Worm (Caenorhabditis elegans): ENCODE results near the gene F47B10.8.

Gene F47B10.8

DNA sequence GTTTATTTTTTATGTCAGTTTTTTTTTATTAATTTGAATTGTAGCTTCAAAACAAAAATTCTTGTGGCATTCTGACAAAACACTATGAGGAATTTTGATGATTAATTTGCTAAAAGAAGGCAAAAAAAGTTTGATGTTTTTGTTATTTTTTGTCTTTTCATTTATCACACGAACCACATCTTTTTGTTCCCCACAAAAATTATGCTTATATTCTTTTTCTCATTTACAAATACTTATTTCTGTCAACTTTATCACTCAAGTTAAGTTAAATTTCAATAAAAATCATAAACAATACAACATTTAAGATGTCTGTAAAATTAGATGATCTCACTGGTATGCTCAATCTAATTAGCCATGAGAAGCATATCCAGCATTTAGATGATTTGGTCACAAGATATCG is 22.4 kb downstream of the F47B10.8 start, which contains the start of gene F47B10.6:
F47B10.6 (plus strand) TSS at position 301 of the 400 bp plus-strand sequence.
- TF ChIP-seq hnd-1 (tag; optimal IDR thresholded peaks at IDR 0.05), result no peak
- no peak for TF ChIP-seq tbx-37 (GFP tag; conservative IDR thresholded peaks at IDR 0.05)
- TF ChIP-seq F13C5.2 (tag; optimal IDR thresholded peaks at IDR 0.05), result no peak
- TF ChIP-seq aly-1 (tag; optimal IDR thresholded peaks at IDR 0.05), result no peak
- TF ChIP-seq ets-7 (tag; optimal IDR thresholded peaks at IDR 0.05), result no peak
- no peak for TF ChIP-seq hmbx-1 (tag; optimal IDR thresholded peaks at IDR 0.05)
- TF ChIP-seq flt-1 (GFP tag; IDR thresholded peaks at IDR 0.05), result no peak

DNA sequence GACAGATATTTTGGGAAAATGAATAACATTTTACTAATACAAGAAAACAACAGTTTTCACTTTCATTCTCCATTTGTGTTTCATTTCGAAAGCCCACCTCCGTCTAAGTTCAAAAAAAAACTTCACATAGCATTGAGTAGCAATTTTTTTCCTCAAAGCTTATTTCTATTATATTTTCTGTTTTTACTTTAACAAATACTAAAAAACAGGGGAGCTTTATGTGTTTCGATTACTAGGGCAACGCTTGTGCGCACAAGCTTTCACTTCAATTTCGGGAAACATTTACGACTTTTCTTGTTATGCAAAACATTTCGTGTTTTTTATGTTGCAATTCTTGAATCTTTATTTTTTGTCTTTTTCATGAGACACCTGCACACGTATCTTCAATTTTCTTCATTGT is 24.7 kb downstream of the F47B10.8 start, which contains the start of gene T21E8.5:
T21E8.5 (plus strand) TSS at position 301 of the 400 bp plus-strand sequence.
- TF ChIP-seq aly-1 (tag; optimal IDR thresholded peaks at IDR 0.05) (no peak), hmg-4 (GFP tag; optimal IDR thresholded peaks at IDR 0.05) (no peak), flt-1 (GFP tag; IDR thresholded peaks at IDR 0.05) (no peak), sea-1 (GFP tag; conservative IDR thresholded peaks at IDR 0.05) (no peak), B0310.2 (tag; optimal IDR thresholded peaks at IDR 0.05) (no peak), hnd-1 (tag; optimal IDR thresholded peaks at IDR 0.05) (no peak), tbx-11 (GFP tag; IDR thresholded peaks at IDR 0.05) (no peak), ets-7 (tag; optimal IDR thresholded peaks at IDR 0.05) (no peak), ama-1 (optimal IDR thresholded peaks at IDR 0.05) (no peak), pes-1 (GFP tag; IDR thresholded peaks at IDR 0.05) (no peak), tra-4 (tag; optimal IDR thresholded peaks at IDR 0.05) (no peak), ceh-13 (GFP tag; optimal IDR thresholded peaks at IDR 0.05) (no peak)

DNA sequence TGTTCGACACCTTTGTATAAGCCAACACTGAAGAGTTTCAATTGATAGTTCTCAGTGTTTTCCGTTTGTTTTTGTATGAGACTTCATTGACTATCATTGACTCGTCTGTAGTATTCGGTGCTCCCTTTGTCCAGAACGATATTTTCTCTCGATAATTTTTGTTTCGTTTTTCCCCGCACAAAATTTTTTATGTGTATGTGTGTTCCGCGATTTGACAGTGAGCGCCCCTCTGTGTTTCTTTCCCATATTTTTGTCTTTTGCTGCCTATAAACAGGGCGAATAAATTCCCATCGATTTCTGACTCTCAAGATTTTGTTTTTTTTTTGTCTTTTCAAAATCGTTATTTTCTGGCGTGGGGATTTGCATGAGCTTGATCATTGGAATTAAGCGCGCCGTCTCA is 27.4 kb downstream of the F47B10.8 start, which contains the start of gene T21E8.7:
T21E8.7 (plus strand) TSS at position 301 of the 400 bp plus-strand sequence.
- TF ChIP-seq sea-1 (GFP tag; conservative IDR thresholded peaks at IDR 0.05) (no peak), ceh-13 (GFP tag; optimal IDR thresholded peaks at IDR 0.05) (no peak), hmg-4 (GFP tag; optimal IDR thresholded peaks at IDR 0.05) (no peak), hnd-1 (tag; optimal IDR thresholded peaks at IDR 0.05) (no peak), tra-4 (tag; optimal IDR thresholded peaks at IDR 0.05) (no peak), tbx-37 (GFP tag; conservative IDR thresholded peaks at IDR 0.05) (no peak), aly-1 (tag; optimal IDR thresholded peaks at IDR 0.05) (no peak), ceh-36 (tag; optimal IDR thresholded peaks at IDR 0.05) (no peak)

DNA sequence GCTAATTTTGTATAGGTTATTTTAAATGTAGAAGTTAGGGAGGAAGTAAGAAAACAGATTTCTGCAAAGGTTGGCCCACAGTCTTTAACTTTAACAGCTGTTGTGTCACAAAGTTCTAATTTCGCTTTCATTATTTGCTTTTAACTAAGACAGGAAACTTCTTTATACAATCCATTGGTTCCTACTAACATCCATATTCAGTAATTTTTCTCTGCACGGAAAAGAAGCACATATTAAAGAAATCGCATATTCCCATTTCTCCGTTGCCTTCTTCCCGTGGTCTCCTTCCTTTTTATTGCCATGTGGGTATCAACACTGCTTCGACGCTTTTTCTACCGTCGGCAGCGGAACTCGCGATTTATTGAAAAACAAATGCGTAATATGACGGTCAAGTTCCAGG is 28.6 kb downstream of the F47B10.8 start, which contains the start of gene T21E8.6:
T21E8.6 (plus strand) TSS at position 301 of the 400 bp plus-strand sequence.
- TF ChIP-seq flt-1 (GFP tag; IDR thresholded peaks at IDR 0.05), result no peak
- no peak for TF ChIP-seq B0310.2 (tag; optimal IDR thresholded peaks at IDR 0.05)

DNA sequence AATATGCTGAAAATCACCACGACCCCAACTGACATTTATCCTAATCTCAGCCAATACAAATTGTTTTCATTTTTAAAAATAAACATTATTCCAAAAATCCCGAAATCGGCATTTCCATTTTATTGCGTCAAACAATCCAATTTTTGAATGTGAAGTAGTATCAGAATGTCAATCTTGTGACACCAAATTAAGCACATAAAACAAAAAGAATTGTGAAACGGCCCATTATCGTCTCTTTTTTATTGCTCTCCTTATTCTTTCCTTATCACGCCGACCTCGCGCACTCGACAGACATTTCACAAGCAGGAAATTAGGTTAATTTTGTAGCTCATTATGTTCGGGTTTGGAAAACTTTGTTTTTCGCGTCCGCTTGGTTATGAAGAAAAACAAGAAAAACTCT is 30.1 kb downstream of the F47B10.8 start, which contains the start of gene T21E8.4:
T21E8.4 (plus strand) TSS at position 301 of the 400 bp plus-strand sequence.
- TF ChIP-seq ets-7 (tag; optimal IDR thresholded peaks at IDR 0.05), result no peak
- no peak for TF ChIP-seq ama-1 (optimal IDR thresholded peaks at IDR 0.05)
- TF ChIP-seq hnd-1 (tag; optimal IDR thresholded peaks at IDR 0.05), result no peak
- no peak for TF ChIP-seq pes-1 (GFP tag; IDR thresholded peaks at IDR 0.05)
- TF ChIP-seq B0310.2 (tag; optimal IDR thresholded peaks at IDR 0.05), result no peak
- no peak for TF ChIP-seq sea-1 (GFP tag; conservative IDR thresholded peaks at IDR 0.05)
- TF ChIP-seq ceh-36 (tag; optimal IDR thresholded peaks at IDR 0.05), result no peak
- no peak for TF ChIP-seq flt-1 (GFP tag; IDR thresholded peaks at IDR 0.05)
- no peak for TF ChIP-seq ceh-13 (GFP tag; optimal IDR thresholded peaks at IDR 0.05)
- TF ChIP-seq tbx-37 (GFP tag; conservative IDR thresholded peaks at IDR 0.05), result no peak
- no peak for TF ChIP-seq tbx-11 (GFP tag; IDR thresholded peaks at IDR 0.05)
- TF ChIP-seq scrt-1 (GFP tag; IDR thresholded peaks at IDR 0.05), result no peak
- no peak for TF ChIP-seq tra-4 (tag; optimal IDR thresholded peaks at IDR 0.05)
- TF ChIP-seq hmg-4 (GFP tag; optimal IDR thresholded peaks at IDR 0.05), result no peak
- no peak for TF ChIP-seq hmbx-1 (tag; optimal IDR thresholded peaks at IDR 0.05)
- TF ChIP-seq F13C5.2 (tag; optimal IDR thresholded peaks at IDR 0.05), result no peak
- no peak for TF ChIP-seq aly-1 (tag; optimal IDR thresholded peaks at IDR 0.05)

DNA sequence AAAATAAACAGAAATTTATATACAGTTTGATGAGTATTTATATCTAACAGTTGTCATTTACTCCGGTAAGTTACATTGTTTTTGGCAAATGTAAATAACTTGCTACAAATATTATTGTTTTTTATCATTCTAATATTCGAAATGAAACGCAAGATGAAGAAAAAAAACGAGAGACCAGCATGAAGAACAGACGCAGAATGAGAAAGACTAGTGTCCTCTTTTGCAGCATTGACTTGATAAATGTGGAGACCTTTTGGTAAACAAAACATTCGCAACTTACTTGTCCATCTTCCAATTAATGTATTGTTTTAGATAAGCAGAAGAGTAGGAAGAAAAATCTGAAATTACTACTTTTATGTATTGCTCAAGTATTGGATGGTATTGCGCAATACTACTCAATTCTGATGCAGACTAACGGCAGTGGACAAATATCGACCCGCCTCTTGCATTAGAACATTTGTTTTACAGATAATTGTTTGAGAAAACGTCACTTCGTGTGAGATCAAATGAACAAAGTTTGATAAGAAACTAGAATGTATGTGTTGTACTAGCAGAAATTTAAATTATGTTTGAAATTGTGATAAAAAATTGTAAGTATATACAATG is 33.4 kb downstream of the F47B10.8 start, which contains the start of gene pgp-6:
pgp-6 (minus strand) TSS at position 288 of the 606 bp plus-strand sequence.
- TF ChIP-seq tbx-37 (GFP tag; conservative IDR thresholded peaks at IDR 0.05), result no peak
- TF ChIP-seq F13C5.2 (tag; optimal IDR thresholded peaks at IDR 0.05), result no peak
- no peak for TF ChIP-seq ama-1 (optimal IDR thresholded peaks at IDR 0.05)
- no peak for TF ChIP-seq scrt-1 (GFP tag; IDR thresholded peaks at IDR 0.05)
- no peak for TF ChIP-seq ets-7 (tag; optimal IDR thresholded peaks at IDR 0.05)
- TF ChIP-seq ceh-13 (GFP tag; optimal IDR thresholded peaks at IDR 0.05), result no peak
- no peak for TF ChIP-seq hnd-1 (tag; optimal IDR thresholded peaks at IDR 0.05)
- TF ChIP-seq hmg-4 (GFP tag; optimal IDR thresholded peaks at IDR 0.05), result no peak
- no peak for TF ChIP-seq tbx-11 (GFP tag; IDR thresholded peaks at IDR 0.05)
- no peak for TF ChIP-seq aly-1 (tag; optimal IDR thresholded peaks at IDR 0.05)
- TF ChIP-seq flt-1 (GFP tag; IDR thresholded peaks at IDR 0.05), result no peak
- TF ChIP-seq tra-4 (tag; optimal IDR thresholded peaks at IDR 0.05), result no peak
- no peak for TF ChIP-seq pes-1 (GFP tag; IDR thresholded peaks at IDR 0.05)
- no peak for TF ChIP-seq ceh-36 (tag; optimal IDR thresholded peaks at IDR 0.05)
- no peak for TF ChIP-seq sea-1 (GFP tag; conservative IDR thresholded peaks at IDR 0.05)
- no peak for TF ChIP-seq hmbx-1 (tag; optimal IDR thresholded peaks at IDR 0.05)
- no peak for TF ChIP-seq B0310.2 (tag; optimal IDR thresholded peaks at IDR 0.05)

DNA sequence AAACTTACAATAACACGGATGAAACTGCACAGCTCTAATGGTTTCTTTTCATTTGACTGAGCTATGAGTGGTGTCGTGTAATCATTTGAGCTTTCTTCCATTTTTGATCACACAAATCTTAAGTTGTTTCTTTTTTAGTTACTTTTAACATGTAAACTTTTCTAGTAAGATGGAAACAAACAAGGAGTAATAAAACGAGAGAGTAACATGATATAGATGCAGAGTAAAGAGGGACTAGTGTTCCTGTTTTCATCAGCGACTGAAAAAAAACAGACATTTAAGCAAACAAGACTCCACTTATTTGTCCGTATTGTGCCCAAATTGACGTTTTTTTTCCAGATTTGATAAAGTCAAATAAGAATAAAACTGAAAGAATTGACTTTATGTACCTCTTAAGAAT is 40.5 kb downstream of the F47B10.8 start, which contains the start of gene pgp-7:
pgp-7 (minus strand) TSS at position 101 of the 400 bp plus-strand sequence.
- no peak for TF ChIP-seq tbx-37 (GFP tag; conservative IDR thresholded peaks at IDR 0.05)
- TF ChIP-seq scrt-1 (GFP tag; IDR thresholded peaks at IDR 0.05), result no peak
- no peak for TF ChIP-seq aly-1 (tag; optimal IDR thresholded peaks at IDR 0.05)
- TF ChIP-seq flt-1 (GFP tag; IDR thresholded peaks at IDR 0.05), result no peak
- TF ChIP-seq ceh-13 (GFP tag; optimal IDR thresholded peaks at IDR 0.05), result no peak
- no peak for TF ChIP-seq hmg-4 (GFP tag; optimal IDR thresholded peaks at IDR 0.05)
- TF ChIP-seq tra-4 (tag; optimal IDR thresholded peaks at IDR 0.05), result no peak
- no peak for TF ChIP-seq hnd-1 (tag; optimal IDR thresholded peaks at IDR 0.05)
- no peak for TF ChIP-seq hmbx-1 (tag; optimal IDR thresholded peaks at IDR 0.05)
- TF ChIP-seq pes-1 (GFP tag; IDR thresholded peaks at IDR 0.05), result no peak
- no peak for TF ChIP-seq B0310.2 (tag; optimal IDR thresholded peaks at IDR 0.05)

Data from whole organism, early embryonic.